Worm (Caenorhabditis elegans): ENCODE results near the gene aman-2.

Gene aman-2

ce11 chrV:11946818-11947217 lies 13.8 kb upstream of the aman-2 start:
- no peak for TF ChIP-seq F57A8.1 (GFP tag; optimal IDR thresholded peaks at IDR 0.05)
- TF ChIP-seq pbrm-1 (GFP tag; IDR thresholded peaks at IDR 0.05): no peak
- no peak for TF ChIP-seq rpc-1 (optimal IDR thresholded peaks at IDR 0.05)
- TF ChIP-seq rpc-1 (tag; optimal IDR thresholded peaks at IDR 0.05): no peak
- TF ChIP-seq dox-1 (GFP tag; IDR thresholded peaks at IDR 0.05): no peak
- TF ChIP-seq xnd-1 (tag; optimal IDR thresholded peaks at IDR 0.05): no peak
- no peak for TF ChIP-seq dpl-1 (GFP tag; optimal IDR thresholded peaks at IDR 0.05)
- no peak for TF ChIP-seq madf-3 (GFP tag; IDR thresholded peaks at IDR 0.05)
- TF ChIP-seq aptf-2 (GFP tag; conservative IDR thresholded peaks at IDR 0.05): no peak
- no peak for TF ChIP-seq rcor-1 (GFP tag; IDR thresholded peaks at IDR 0.05)
- TF ChIP-seq zfh-2 (GFP tag; conservative IDR thresholded peaks at IDR 0.05): no peak
- no peak for TF ChIP-seq die-1 (tag; optimal IDR thresholded peaks at IDR 0.05)
- no peak for TF ChIP-seq C17E4.6 (GFP tag; IDR thresholded peaks at IDR 0.05)
- no peak for TF ChIP-seq F52B5.7 (tag; optimal IDR thresholded peaks at IDR 0.05)
- no peak for TF ChIP-seq cebp-2 (GFP tag; IDR thresholded peaks at IDR 0.05)
- no peak for TF ChIP-seq him-1 (tag; optimal IDR thresholded peaks at IDR 0.05)
- no peak for TF ChIP-seq T26A5.8 (tag; optimal IDR thresholded peaks at IDR 0.05)
- TF ChIP-seq B0019.2 (GFP tag; conservative IDR thresholded peaks at IDR 0.05): no peak

- TF ChIP-seq attf-6 (GFP tag; IDR thresholded peaks at IDR 0.05): no peak
- TF ChIP-seq zim-3 (tag; optimal IDR thresholded peaks at IDR 0.05): no peak
- TF ChIP-seq madf-8 (GFP tag; conservative IDR thresholded peaks at IDR 0.05): no peak
- no peak for TF ChIP-seq F52B5.7 (tag; optimal IDR thresholded peaks at IDR 0.05)
- TF ChIP-seq bed-2 (GFP tag; IDR thresholded peaks at IDR 0.05): no peak
- TF ChIP-seq F57C9.4 (tag; optimal IDR thresholded peaks at IDR 0.05): no peak
- TF ChIP-seq fkh-3 (tag; optimal IDR thresholded peaks at IDR 0.05): no peak
- TF ChIP-seq tbp1 (GFP tag; optimal IDR thresholded peaks at IDR 0.05): no peak
- no peak for TF ChIP-seq tlf-1 (GFP tag; optimal IDR thresholded peaks at IDR 0.05)
- no peak for TF ChIP-seq C06A6.2 (GFP tag; conservative IDR thresholded peaks at IDR 0.05)
- TF ChIP-seq akir-1 (GFP tag; optimal IDR thresholded peaks at IDR 0.05): no peak
- no peak for TF ChIP-seq nhr-80 (tag; optimal IDR thresholded peaks at IDR 0.05)
- TF ChIP-seq nhr-90 (tag; optimal IDR thresholded peaks at IDR 0.05): no peak
- TF ChIP-seq aptf-3 (GFP tag; IDR thresholded peaks at IDR 0.05): no peak
- no peak for TF ChIP-seq unc-130 (GFP tag; optimal IDR thresholded peaks at IDR 0.05)
- no peak for TF ChIP-seq die-1 (tag; optimal IDR thresholded peaks at IDR 0.05)
- no peak for TF ChIP-seq F23B12.7 (tag; optimal IDR thresholded peaks at IDR 0.05; ENCODE audit: insufficient read depth)
- no peak for TF ChIP-seq lsl-1 (GFP tag; optimal IDR thresholded peaks at IDR 0.05)
- TF ChIP-seq efl-1 (GFP tag; optimal IDR thresholded peaks at IDR 0.05): no peak
These were observed 12.4 kb upstream of the aman-2 start for ce11 chrV:11945429-11945828.

- TF ChIP-seq K12H6.12 (tag; optimal IDR thresholded peaks at IDR 0.05) (no peak), F55B11.4 (tag; optimal IDR thresholded peaks at IDR 0.05; ENCODE audit: borderline replicate concordance, insufficient read depth) (no peak), F57A8.1 (GFP tag; optimal IDR thresholded peaks at IDR 0.05) (no peak), gei-17 (GFP tag; optimal IDR thresholded peaks at IDR 0.05) (no peak), rec-8 (tag; optimal IDR thresholded peaks at IDR 0.05) (no peak)
These were observed 10.7 kb upstream of the aman-2 start for ce11 chrV:11943737-11944136.
